Fruit fly (Drosophila melanogaster): ENCODE data around the gene subdued.

subdued gene

DNA sequence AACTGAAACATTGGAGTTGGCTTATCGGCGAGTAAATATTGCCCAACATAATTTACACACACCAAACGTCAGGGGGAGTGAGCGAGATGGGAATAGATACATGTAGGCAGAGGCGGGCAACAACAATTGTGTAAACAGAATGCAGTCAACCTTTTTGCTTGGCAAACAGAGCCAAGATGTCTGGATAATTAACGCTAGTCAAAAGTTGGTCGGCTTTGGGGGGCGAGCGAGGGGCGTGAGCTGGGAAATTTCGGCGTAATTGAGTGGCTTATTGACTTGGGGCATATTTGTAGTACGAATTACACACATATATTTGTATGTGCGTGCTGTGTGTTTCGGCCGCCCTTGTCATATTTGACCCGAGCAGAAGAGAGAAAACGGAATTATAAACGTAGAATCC, 57.7 kb downstream of the subdued start (continued):
- TF ChIP-seq CG17385 (GFP tag; optimal IDR thresholded peaks at IDR 0.05) (peak; percentile 77), insv (GFP tag; optimal IDR thresholded peaks at IDR 0.05) (peak in 1 of 2 experiments; percentile 52), CG17361 (GFP tag; IDR thresholded peaks at IDR 0.05) (no peak; the same call in 2 of the 3 replicates), prd (optimal IDR thresholded peaks at IDR 0.05) (no peak), prd (GFP tag; IDR thresholded peaks at IDR 0.05) (peak; percentile 27; the same call in 1 of the 3 replicates), cas (GFP tag; IDR thresholded peaks at IDR 0.05) (no peak), CG31365 (tag; optimal IDR thresholded peaks at IDR 0.05) (peak; percentile 78), wek (GFP tag; optimal IDR thresholded peaks at IDR 0.05) (peak; percentile 93), Camta (GFP tag; optimal IDR thresholded peaks at IDR 0.05) (peak; percentile 83), tio (GFP tag; optimal IDR thresholded peaks at IDR 0.05) (peak; percentile 77), CG3838 (GFP tag; optimal IDR thresholded peaks at IDR 0.05) (peak; percentile 78), Gug (GFP tag; IDR thresholded peaks at IDR 0.05) (no peak), otp (GFP tag; IDR thresholded peaks at IDR 0.05) (peak; percentile 91), CG14667 (GFP tag; IDR thresholded peaks at IDR 0.05) (no peak), Nf-YA (GFP tag; IDR thresholded peaks at IDR 0.05) (peak; percentile 75), CG31224 (GFP tag; IDR thresholded peaks at IDR 0.05) (no peak), CG2116 (GFP tag; optimal IDR thresholded peaks at IDR 0.05) (peak; percentile 80), CG10366 (GFP tag; IDR thresholded peaks at IDR 0.05) (peak; percentile 68), CG8359 (GFP tag; optimal IDR thresholded peaks at IDR 0.05; ENCODE audit: borderline replicate concordance) (peak; percentile 91), CG1529 (GFP tag; optimal IDR thresholded peaks at IDR 0.05) (peak; percentile 91), Six4 (GFP tag; optimal IDR thresholded peaks at IDR 0.05) (peak; percentile 84), Elba2 (GFP tag; optimal IDR thresholded peaks at IDR 0.05) (no peak), sens-2 (GFP tag; IDR thresholded peaks at IDR 0.05) (no peak; the same call in 1 of the 2 replicates), CG4707 (GFP tag; optimal IDR thresholded peaks at IDR 0.05) (peak; percentile 92), gcm (GFP tag; optimal IDR thresholded peaks at IDR 0.05) (peak; percentile 90), MESR4 (GFP tag; optimal IDR thresholded peaks at IDR 0.05) (peak; percentile 26), CG9797 (GFP tag; optimal IDR thresholded peaks at IDR 0.05) (peak; percentile 53), nau (GFP tag; optimal IDR thresholded peaks at IDR 0.05) (peak; percentile 94), CG2875 (GFP tag; optimal IDR thresholded peaks at IDR 0.05) (peak; percentile 95), al (GFP tag; IDR thresholded peaks at IDR 0.05) (no peak), Lim3 (GFP tag; IDR thresholded peaks at IDR 0.05) (peak; percentile 41; the same call in 1 of the 2 replicates), Max (GFP tag; optimal IDR thresholded peaks at IDR 0.05) (peak; percentile 76), CG17568 (GFP tag; optimal IDR thresholded peaks at IDR 0.05) (peak; percentile 92), Atf-2 (GFP tag; optimal IDR thresholded peaks at IDR 0.05) (peak; percentile 44), Adf1 (GFP tag; IDR thresholded peaks at IDR 0.05) (no peak), CrebB (tag; optimal IDR thresholded peaks at IDR 0.05) (peak; percentile 93), so (GFP tag; IDR thresholded peaks at IDR 0.05) (peak; percentile 80; the same call in 1 of the 3 replicates), HLH3B (GFP tag; IDR thresholded peaks at IDR 0.05) (peak; percentile 80), Optix (GFP tag; IDR thresholded peaks at IDR 0.05) (peak; percentile 65; the same call in 2 of the 3 replicates), CG8478 (optimal IDR thresholded peaks at IDR 0.05) (no peak), CG14965 (GFP tag; optimal IDR thresholded peaks at IDR 0.05; ENCODE audit: borderline replicate concordance) (peak; percentile 86), CG6683 (GFP tag; optimal IDR thresholded peaks at IDR 0.05) (peak; percentile 78), corto (GFP tag; optimal IDR thresholded peaks at IDR 0.05) (no peak), z (GFP tag; IDR thresholded peaks at IDR 0.05) (peak; percentile 65), cato (GFP tag; optimal IDR thresholded peaks at IDR 0.05; ENCODE audit: borderline replicate concordance) (peak; percentile 74), CG6254 (GFP tag; optimal IDR thresholded peaks at IDR 0.05) (peak; percentile 90), CG31388 (GFP tag; optimal IDR thresholded peaks at IDR 0.05) (peak; percentile 39), CG4424 (GFP tag; optimal IDR thresholded peaks at IDR 0.05) (peak; percentile 77), Lhr (GFP tag; optimal IDR thresholded peaks at IDR 0.05) (peak; percentile 93), HmgZ (tag; optimal IDR thresholded peaks at IDR 0.05) (peak; percentile 75), Ada2b (GFP tag; IDR thresholded peaks at IDR 0.05) (peak; percentile 27; the same call in 1 of the 2 replicates)

All from whole organism, embryonic.